Worm (Caenorhabditis elegans): ENCODE data around the gene frpr-15.

- TF ChIP-seq ama-1 (optimal IDR thresholded peaks at IDR 0.05) = no peak
- TF ChIP-seq tbx-37 (GFP tag; conservative IDR thresholded peaks at IDR 0.05) = no peak
- TF ChIP-seq flt-1 (GFP tag; IDR thresholded peaks at IDR 0.05) = no peak
- TF ChIP-seq F13C5.2 (tag; optimal IDR thresholded peaks at IDR 0.05) = no peak
Observed at ce11 chrV:12676299-12676698, 3.6 kb upstream of the frpr-15 start.
